Fruit fly (Drosophila melanogaster) Kc167 (cell line): ENCODE results near the gene bun.

ENCODE experiments used
- Myc ChIP-seq: fragments of >200 bp; optimal IDR thresholded peaks from 2 replicates; lab custom pipeline; 2017; ENCODE audit warnings: missing external identifiers
- h ChIP-seq: fragments of >200 bp; optimal IDR thresholded peaks from 3 replicates; lab custom pipeline; 2018; ENCODE audit warnings: missing external identifiers
- insv ChIP-seq: fragments of >200 bp; optimal IDR thresholded peaks from 3 replicates; lab custom pipeline; 2018; ENCODE audit warnings: missing external identifiers
- ttk ChIP-seq: sonication (Bioruptor generic); optimal IDR thresholded peaks from 2 replicates; lab custom pipeline; 2017; ENCODE audit warnings: missing external identifiers

DNA sequence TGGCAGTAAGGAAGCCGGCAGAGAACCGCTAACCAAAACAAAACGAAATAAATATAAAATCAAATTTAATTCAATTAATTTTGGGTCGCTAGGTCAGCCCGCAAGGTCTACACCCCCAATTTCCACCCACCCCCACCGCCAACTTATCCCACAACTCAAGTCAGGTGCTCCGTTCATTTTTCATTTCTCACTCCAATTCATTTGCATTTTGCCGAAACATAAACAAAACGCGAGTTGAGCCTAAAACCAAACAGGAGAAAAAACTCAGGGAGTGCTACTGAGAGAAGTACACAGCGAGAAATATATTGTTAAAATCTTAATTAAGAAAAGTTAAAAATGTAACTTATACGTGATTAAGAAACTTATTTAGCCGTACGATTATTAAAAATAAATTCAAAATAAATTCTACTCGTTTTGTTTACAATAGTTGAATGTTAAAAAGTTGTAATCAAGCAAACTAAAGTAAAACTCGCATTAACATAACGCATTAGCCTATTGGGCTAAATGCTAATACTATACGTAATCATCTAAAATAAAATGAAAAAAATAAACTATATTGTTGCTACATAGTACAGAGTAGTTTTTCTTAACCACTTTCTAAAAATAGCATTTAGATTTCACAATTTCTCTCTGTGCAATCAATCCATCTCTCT lies 130.8 kb downstream of the bun start:
- no peak for TF ChIP-seq h
- TF ChIP-seq insv (lab: Kevin White, UChicago), result no peak
- no peak for TF ChIP-seq Myc (lab: Kevin White, UChicago)
- TF ChIP-seq ttk, result no peak
